In genomic region chrX:6012976-6013684, dm6 we compare ENCODE assay signal across 1 fruit fly cellular context.
TF ChIP-seq lines count a peak whose summit lies in the region.

Gene mab-21 (minus strand): TSS chrX:6013181.

TF ChIP-seq in whole organism, embryonic, 481 proteins besides CTCF, POLR2A, EP300 and RAD21 (continued from another document):
- TF ChIP-seq Opbp (GFP tag; IDR thresholded peaks at IDR 0.05; lab: Robert Waterston, UW; ENCODE audit: partially characterized antibody) (0 out of 3 replicates have a peak, but pooled peaks have one; percentile 38), lola (GFP tag; optimal IDR thresholded peaks at IDR 0.05; lab: Kevin White, UChicago) (no peak), peb (GFP tag; IDR thresholded peaks at IDR 0.05; lab: Robert Waterston, UW) (no peak), sd (tag; optimal IDR thresholded peaks at IDR 0.05; lab: Kevin White, UChicago) (peak; percentile 2), CG1024 (GFP tag; IDR thresholded peaks at IDR 0.05; lab: Robert Waterston, UW) (no peak), HLH4C (GFP tag; IDR thresholded peaks at IDR 0.05; lab: Robert Waterston, UW; ENCODE audit: partially characterized antibody) (peak; percentile 42; the same call in 1 of the 3 replicates), z (GFP tag; IDR thresholded peaks at IDR 0.05; lab: Robert Waterston, UW) (0 out of 3 replicates have a peak, but pooled peaks have one; percentile 9), ewg (GFP tag; optimal IDR thresholded peaks at IDR 0.05; lab: Kevin White, UChicago) (peak; percentile 0), Trl (optimal IDR thresholded peaks at IDR 0.05; lab: Kevin White, UChicago) (peak; percentile 81 to 92), Trl (GFP tag; optimal IDR thresholded peaks at IDR 0.05; lab: Kevin White, UChicago) (peak; percentile 41), onecut (GFP tag; IDR thresholded peaks at IDR 0.05; lab: Robert Waterston, UW) (0 out of 2 replicates have a peak, but pooled peaks have one; percentile 6), grn (GFP tag; optimal IDR thresholded peaks at IDR 0.05; lab: Kevin White, UChicago) (peak; percentile 5), CoRest (tag; optimal IDR thresholded peaks at IDR 0.05; lab: Kevin White, UChicago) (peak; percentile 1), CG11504 (tag; optimal IDR thresholded peaks at IDR 0.05; lab: Kevin White, UChicago) (no peak), gem (tag; optimal IDR thresholded peaks at IDR 0.05; lab: Kevin White, UChicago) (no peak), CG32532 (GFP tag; IDR thresholded peaks at IDR 0.05; lab: Robert Waterston, UW) (peak; percentile 10; the same call in 1 of the 2 replicates), seq (GFP tag; IDR thresholded peaks at IDR 0.05; lab: Robert Waterston, UW) (peak; percentile 50), schlank (tag; optimal IDR thresholded peaks at IDR 0.05; lab: Kevin White, UChicago) (no peak), CG6765 (GFP tag; optimal IDR thresholded peaks at IDR 0.05; lab: Kevin White, UChicago) (no peak), CG1832 (GFP tag; optimal IDR thresholded peaks at IDR 0.05; lab: Kevin White, UChicago) (peak; percentile 92), CG8281 (tag; optimal IDR thresholded peaks at IDR 0.05; lab: Kevin White, UChicago) (peak; percentile 14), Nf-YC (tag; optimal IDR thresholded peaks at IDR 0.05; lab: Kevin White, UChicago) (peak; percentile 97), Atf-2 (GFP tag; optimal IDR thresholded peaks at IDR 0.05; lab: Kevin White, UChicago) (no peak), Asciz (GFP tag; optimal IDR thresholded peaks at IDR 0.05; lab: Kevin White, UChicago) (no peak), Adf1 (GFP tag; IDR thresholded peaks at IDR 0.05; lab: Robert Waterston, UW) (peak; percentile 99), bowl (GFP tag; IDR thresholded peaks at IDR 0.05; lab: Robert Waterston, UW) (peak; percentile 15; the same call in 1 of the 2 replicates), Nf-YA (GFP tag; IDR thresholded peaks at IDR 0.05; lab: Robert Waterston, UW) (0 out of 2 replicates have a peak, but pooled peaks have one; percentile 24), chinmo (GFP tag; IDR thresholded peaks at IDR 0.05; lab: Robert Waterston, UW; ENCODE audit: partially characterized antibody) (peak; percentile 68; the same call in 1 of the 4 replicates), danr (GFP tag; IDR thresholded peaks at IDR 0.05; lab: Robert Waterston, UW) (no peak), HLHmδ (GFP tag; optimal IDR thresholded peaks at IDR 0.05; lab: Kevin White, UChicago) (peak; percentile 26), abd-A (tag; optimal IDR thresholded peaks at IDR 0.05; lab: Kevin White, UChicago) (peak; percentile 79), CG8089 (GFP tag; optimal IDR thresholded peaks at IDR 0.05; lab: Kevin White, UChicago) (no peak), CG10321 (GFP tag; IDR thresholded peaks at IDR 0.05; lab: Robert Waterston, UW) (peak; percentile 92), ci (GFP tag; IDR thresholded peaks at IDR 0.05; lab: Robert Waterston, UW) (peak; percentile 28; the same call in 2 of the 3 replicates), lov (optimal IDR thresholded peaks at IDR 0.05; lab: Kevin White, UChicago) (no peak), lov (GFP tag; IDR thresholded peaks at IDR 0.05; lab: Robert Waterston, UW) (0 out of 3 replicates have a peak, but pooled peaks have one; percentile 17), crol (GFP tag; IDR thresholded peaks at IDR 0.05; lab: Robert Waterston, UW) (0 out of 2 replicates have a peak, but pooled peaks have one; percentile 8), knrl (GFP tag; IDR thresholded peaks at IDR 0.05; lab: Robert Waterston, UW; ENCODE audit: partially characterized antibody) (peak; percentile 23; the same call in 1 of the 3 replicates), Dp (GFP tag; optimal IDR thresholded peaks at IDR 0.05; lab: Kevin White, UChicago) (no peak), Deaf1 (tag; optimal IDR thresholded peaks at IDR 0.05; lab: Kevin White, UChicago) (peak; percentile 25), Lpt (GFP tag; optimal IDR thresholded peaks at IDR 0.05; lab: Kevin White, UChicago) (no peak), cg (GFP tag; optimal IDR thresholded peaks at IDR 0.05; lab: Kevin White, UChicago) (peak; percentile 95), eve (GFP tag; optimal IDR thresholded peaks at IDR 0.05; lab: Kevin White, UChicago) (no peak), CG13287 (GFP tag; IDR thresholded peaks at IDR 0.05; lab: Robert Waterston, UW; ENCODE audit: partially characterized antibody) (0 out of 2 replicates have a peak, but pooled peaks have one; percentile 8), CG11093 (GFP tag; IDR thresholded peaks at IDR 0.05; lab: Robert Waterston, UW) (no peak), Nf-YB (GFP tag; optimal IDR thresholded peaks at IDR 0.05; lab: Kevin White, UChicago) (peak; percentile 95), crp (GFP tag; optimal IDR thresholded peaks at IDR 0.05; lab: Kevin White, UChicago) (no peak), Rfx (GFP tag; IDR thresholded peaks at IDR 0.05; lab: Robert Waterston, UW) (no peak), yki (optimal IDR thresholded peaks at IDR 0.05; lab: Kevin White, UChicago) (peak; percentile 79), CG7745 (tag; optimal IDR thresholded peaks at IDR 0.05; lab: Kevin White, UChicago) (no peak), Jarid2 (GFP tag; optimal IDR thresholded peaks at IDR 0.05; lab: Kevin White, UChicago) (peak; percentile 76), Med (GFP tag; lab: Kevin White, UChicago) (peak; percentile 74), sqz (GFP tag; optimal IDR thresholded peaks at IDR 0.05; lab: Kevin White, UChicago) (peak; percentile 14), CG13894 (tag; optimal IDR thresholded peaks at IDR 0.05; lab: Kevin White, UChicago) (peak; percentile 43), CG13424 (tag; optimal IDR thresholded peaks at IDR 0.05; lab: Kevin White, UChicago) (no peak), pros (GFP tag; optimal IDR thresholded peaks at IDR 0.05; lab: Kevin White, UChicago) (peak; percentile 2), BEAF-32 (GFP tag; optimal IDR thresholded peaks at IDR 0.05; lab: Kevin White, UChicago) (no peak), CG3163 (GFP tag; optimal IDR thresholded peaks at IDR 0.05; lab: Kevin White, UChicago) (peak; percentile 18), CG34224 (GFP tag; IDR thresholded peaks at IDR 0.05; lab: Robert Waterston, UW; ENCODE audit: partially characterized antibody) (0 out of 3 replicates have a peak, but pooled peaks have one; percentile 31), dm (GFP tag; optimal IDR thresholded peaks at IDR 0.05; lab: Kevin White, UChicago) (no peak)
